Worm (Caenorhabditis elegans): ENCODE measurements around the gene F59D12.3.
A peak's percentile ranks its signal among the peaks of the same experiment; 100 is the strongest.

F59D12.3 gene

ce11 chrX:15653196-15653595 lies 2.4 kb upstream of the F59D12.3 start (continued):
- TF ChIP-seq nhr-10 (tag; optimal IDR thresholded peaks at IDR 0.05) (no peak), ctbp-1 (GFP tag; IDR thresholded peaks at IDR 0.05) (0 out of 2 replicates have a peak, but pooled peaks have one; percentile 19), mep-1 (tag; optimal IDR thresholded peaks at IDR 0.05) (no peak), lin-39 (tag; optimal IDR thresholded peaks at IDR 0.05) (no peak), tag-97 (GFP tag; IDR thresholded peaks at IDR 0.05) (no peak), hlh-11 (tag; optimal IDR thresholded peaks at IDR 0.05) (no peak), dmd-9 (GFP tag; IDR thresholded peaks at IDR 0.05) (no peak), F49E8.2 (tag; optimal IDR thresholded peaks at IDR 0.05; ENCODE audit: borderline replicate concordance) (no peak)

ce11 chrX:15650428-15650827 lies 341 bp downstream of the F59D12.3 start:
- no peak for TF ChIP-seq T26A8.4 (GFP tag; IDR thresholded peaks at IDR 0.05)
- 0 out of 2 replicates have a peak, but pooled peaks have one; percentile 15 for TF ChIP-seq dmd-9 (GFP tag; IDR thresholded peaks at IDR 0.05)
- TF ChIP-seq aha-1 (tag) = peak; percentile 9
- peak; percentile 90 for TF ChIP-seq set-16 (GFP tag; IDR thresholded peaks at IDR 0.05)

ce11 chrX:15647276-15647675 lies 3.5 kb downstream of the F59D12.3 start, which contains the start of gene F59D12.5:
Gene F59D12.5 (minus strand): TSS chrX:15647369.
- TF ChIP-seq dmd-9 (GFP tag; IDR thresholded peaks at IDR 0.05) (no peak), dve-1 (tag; optimal IDR thresholded peaks at IDR 0.05; ENCODE audit: insufficient read depth) (no peak), attf-4 (tag; optimal IDR thresholded peaks at IDR 0.05) (no peak), lsy-2 (tag; optimal IDR thresholded peaks at IDR 0.05) (peak in 1 of 2 experiments; percentile 16), daf-12 (tag; optimal IDR thresholded peaks at IDR 0.05) (no peak), unc-130 (GFP tag; optimal IDR thresholded peaks at IDR 0.05) (no peak), hlh-30 (tag; optimal IDR thresholded peaks at IDR 0.05; ENCODE audit: insufficient read depth) (peak; percentile 67), ZK337.2 (GFP tag; IDR thresholded peaks at IDR 0.05) (no peak), T20F7.1 (GFP tag; optimal IDR thresholded peaks at IDR 0.05) (peak; percentile 92), vab-7 (GFP tag; IDR thresholded peaks at IDR 0.05) (no peak)

ce11 chrX:15642638-15643037 lies 8.1 kb downstream of the F59D12.3 start, which contains the start of gene H08J19.1:
Gene H08J19.1 (plus strand): TSS chrX:15642938.
- TF ChIP-seq egl-43 (GFP tag; IDR thresholded peaks at IDR 0.05) (no peak), lin-39 (tag; optimal IDR thresholded peaks at IDR 0.05) (no peak), D1046.2 (GFP tag; IDR thresholded peaks at IDR 0.05) (no peak), lsy-2 (tag; optimal IDR thresholded peaks at IDR 0.05) (no peak), lin-13 (GFP tag; optimal IDR thresholded peaks at IDR 0.05) (no peak), set-16 (GFP tag; IDR thresholded peaks at IDR 0.05) (no peak), sdz-12 (GFP tag; optimal IDR thresholded peaks at IDR 0.05) (no peak), zag-1 (tag; optimal IDR thresholded peaks at IDR 0.05) (no peak), lim-7 (GFP tag; IDR thresholded peaks at IDR 0.05) (no peak), hlh-30 (tag; optimal IDR thresholded peaks at IDR 0.05; ENCODE audit: insufficient read depth) (no peak), madf-5 (GFP tag; IDR thresholded peaks at IDR 0.05) (no peak), T20F7.1 (GFP tag; optimal IDR thresholded peaks at IDR 0.05) (no peak), F49E8.2 (tag; optimal IDR thresholded peaks at IDR 0.05; ENCODE audit: borderline replicate concordance) (no peak)

- TF ChIP-seq unc-62 (GFP tag; optimal IDR thresholded peaks at IDR 0.05 in 1 of 2) = peak in 1 of 2 experiments; percentile 97
- TF ChIP-seq unc-62 (tag; optimal IDR thresholded peaks at IDR 0.05) = no peak
- TF ChIP-seq spr-1 (tag; optimal IDR thresholded peaks at IDR 0.05) = no peak
Observed at ce11 chrX:15641380-15641779, 9.4 kb downstream of the F59D12.3 start.

ce11 chrX:15640603-15641002 lies 10.2 kb downstream of the F59D12.3 start, which contains the start of gene K09E9.7:
Gene K09E9.7 (plus strand): TSS chrX:15640903.
- TF ChIP-seq aha-1 (tag) = peak; percentile 34
- no peak for TF ChIP-seq egl-27 (tag; optimal IDR thresholded peaks at IDR 0.05)
- no peak for TF ChIP-seq nhr-48 (tag; optimal IDR thresholded peaks at IDR 0.05)
